Fruit fly (Drosophila melanogaster) whole organism, embryonic: ENCODE data around the gene mRpS35.

Source experiments
- B-H1 ChIP-seq: fragments of 200-800 bp; sonication (Bioruptor generic); IDR thresholded peaks from 3 replicates; pipeline ENCODE4 v1.3.6; 2022; ENCODE audit warnings: missing biosample characterization, missing genetic modification characterization
- CG10147 ChIP-seq: fragments of 200-800 bp; sonication (Bioruptor generic); optimal IDR thresholded peaks from 2 replicates; lab custom pipeline; 2019; ENCODE audit warnings: missing biosample characterization, mild to moderate bottlenecking, missing genetic modification characterization, moderate library complexity
- CG11398 ChIP-seq: fragments of 200-800 bp; sonication (Bioruptor generic); optimal IDR thresholded peaks from 2 replicates; lab custom pipeline; 2016; ENCODE audit warnings: missing biosample characterization, missing genetic modification characterization
- CG12155 ChIP-seq: fragments of 200-800 bp; sonication (Bioruptor generic); optimal IDR thresholded peaks from 3 replicates; lab custom pipeline; 2016; ENCODE audit warnings: missing biosample characterization, missing genetic modification characterization
- CG15011 ChIP-seq: fragments of 200-800 bp; sonication (Bioruptor generic); optimal IDR thresholded peaks from 3 replicates; lab custom pipeline; 2018; ENCODE audit warnings: missing biosample characterization, mild to moderate bottlenecking, missing genetic modification characterization
- CG1792 ChIP-seq: fragments of 200-800 bp; sonication (Bioruptor generic); optimal IDR thresholded peaks from 2 replicates; lab custom pipeline; 2016; ENCODE audit warnings: missing biosample characterization, missing genetic modification characterization
- CG2116 ChIP-seq: fragments of 200-800 bp; sonication (Bioruptor generic); optimal IDR thresholded peaks from 3 replicates; lab custom pipeline; 2018; ENCODE audit warnings: missing biosample characterization, mild to moderate bottlenecking, missing genetic modification characterization
- CG2202 ChIP-seq: fragments of 200-800 bp; sonication (Bioruptor generic); optimal IDR thresholded peaks from 2 replicates; lab custom pipeline; 2018; ENCODE audit warnings: missing biosample characterization, mild to moderate bottlenecking, missing genetic modification characterization
- CG30403 ChIP-seq: fragments of 200-800 bp; sonication (Bioruptor generic); optimal IDR thresholded peaks from 3 replicates; lab custom pipeline; 2016; ENCODE audit warnings: missing biosample characterization, missing genetic modification characterization
- CG3065 ChIP-seq: fragments of 200-800 bp; sonication (Bioruptor generic); optimal IDR thresholded peaks from 2 replicates; lab custom pipeline; 2016; ENCODE audit warnings: missing biosample characterization, missing genetic modification characterization
- CG32767 ChIP-seq: fragments of 200-800 bp; sonication (Bioruptor generic); IDR thresholded peaks from 2 replicates; pipeline ENCODE4 v1.3.6; 2022; ENCODE audit warnings: missing biosample characterization, missing genetic modification characterization
- CG3726 ChIP-seq: fragments of 200-800 bp; sonication (Bioruptor generic); IDR thresholded peaks from 3 replicates; pipeline ENCODE4, ENCODE4 v1.3.6; 2022; ENCODE audit warnings: missing biosample characterization, missing genetic modification characterization
- CG4730 ChIP-seq: fragments of 200-800 bp; sonication (Bioruptor generic); IDR thresholded peaks from 2 replicates; pipeline ENCODE4 v1.3.6; 2022; ENCODE audit warnings: missing biosample characterization, missing genetic modification characterization
- CG5953 ChIP-seq: fragments of 200-800 bp; sonication (Bioruptor generic); IDR thresholded peaks from 2 replicates; pipeline ENCODE4 v1.3.6; 2022; ENCODE audit warnings: missing biosample characterization, missing genetic modification characterization
- CG7745 ChIP-seq: fragments of 200-800 bp; sonication (Bioruptor generic); optimal IDR thresholded peaks from 2 replicates; lab custom pipeline; 2018; ENCODE audit warnings: missing biosample characterization, mild to moderate bottlenecking, missing genetic modification characterization, moderate library complexity
- CG7786 ChIP-seq: fragments of 200-800 bp; sonication (Bioruptor generic); optimal IDR thresholded peaks from 2 replicates; lab custom pipeline; 2016; ENCODE audit warnings: missing biosample characterization, missing genetic modification characterization
- CG7928 ChIP-seq: fragments of 200-800 bp; sonication (Bioruptor generic); optimal IDR thresholded peaks from 2 replicates; lab custom pipeline; 2017; ENCODE audit warnings: missing biosample characterization, mild to moderate bottlenecking, missing genetic modification characterization
- CG8924 ChIP-seq: fragments of 200-800 bp; optimal IDR thresholded peaks from 3 replicates; lab custom pipeline; 2019; ENCODE audit warnings: missing biosample characterization, mild to moderate bottlenecking, missing genetic modification characterization, moderate library complexity
- CG8944 ChIP-seq: fragments of 200-800 bp; sonication (Bioruptor generic); optimal IDR thresholded peaks from 3 replicates; lab custom pipeline; 2016; ENCODE audit warnings: missing biosample characterization, missing genetic modification characterization
- CHES-1-like ChIP-seq: fragments of 200-800 bp; sonication (Bioruptor generic); optimal IDR thresholded peaks from 2 replicates; lab custom pipeline; 2016; ENCODE audit warnings: missing biosample characterization, missing genetic modification characterization
- CoRest ChIP-seq: fragments of 200-800 bp; sonication (Bioruptor generic); optimal IDR thresholded peaks from 3 replicates; lab custom pipeline; 2018; ENCODE audit warnings: missing biosample characterization, mild to moderate bottlenecking, missing genetic modification characterization, moderate library complexity
- D ChIP-seq, 2 experiments: fragments of 200-800 bp in 1 of 2; fragments of >200 bp in 1 of 2; sonication (Bioruptor generic) in 1 of 2; optimal IDR thresholded peaks; 2 replicates in 1 of 2; 3 replicates in 1 of 2; lab custom pipeline; 2017; ENCODE audit warnings: mild to moderate bottlenecking in 1 of 2, missing biosample characterization in 1 of 2, missing genetic modification characterization in 1 of 2, missing genetic modification reagents in 1 of 2
- HLH54F ChIP-seq: fragments of 200-800 bp; sonication (Bioruptor generic); optimal IDR thresholded peaks from 3 replicates; lab custom pipeline; 2016; ENCODE audit warnings: missing biosample characterization, missing genetic modification characterization
- Kr ChIP-seq: fragments of 200-800 bp; sonication (Bioruptor generic); optimal IDR thresholded peaks from 2 replicates; lab custom pipeline; 2017; ENCODE audit warnings: missing biosample characterization, mild to moderate bottlenecking, missing genetic modification characterization
- Xbp1 ChIP-seq: fragments of 200-800 bp; sonication (Bioruptor generic); optimal IDR thresholded peaks from 3 replicates; lab custom pipeline; 2016; ENCODE audit warnings: missing biosample characterization, mild to moderate bottlenecking, missing genetic modification characterization
- Xrp1 ChIP-seq: fragments of 200-800 bp; sonication (Bioruptor generic); IDR thresholded peaks from 2 replicates; pipeline ENCODE4 v1.3.6; 2022; ENCODE audit warnings: missing biosample characterization, missing genetic modification characterization
- br ChIP-seq: fragments of >200 bp; optimal IDR thresholded peaks from 2 replicates; lab custom pipeline; 2017
- cas ChIP-seq: fragments of 200-800 bp; sonication (Bioruptor generic); IDR thresholded peaks from 2 replicates; pipeline ENCODE4 v1.3.6; 2022; ENCODE audit warnings: missing biosample characterization, missing genetic modification characterization
- ems ChIP-seq: fragments of 200-800 bp; sonication (Bioruptor generic); optimal IDR thresholded peaks from 3 replicates; lab custom pipeline; 2016; ENCODE audit warnings: missing biosample characterization, missing genetic modification characterization
- eyg ChIP-seq: fragments of 200-800 bp; sonication (Bioruptor generic); optimal IDR thresholded peaks from 3 replicates; lab custom pipeline; 2016; ENCODE audit warnings: missing biosample characterization, missing genetic modification characterization
- gfzf ChIP-seq: fragments of 200-800 bp; sonication (Bioruptor generic); optimal IDR thresholded peaks from 2 replicates; lab custom pipeline; 2016; ENCODE audit warnings: missing biosample characterization, mild to moderate bottlenecking, missing genetic modification characterization, moderate library complexity
- grau ChIP-seq: fragments of 200-800 bp; optimal IDR thresholded peaks from 3 replicates; lab custom pipeline; 2019; ENCODE audit warnings: missing biosample characterization, mild to moderate bottlenecking, missing genetic modification characterization, moderate library complexity
- jing ChIP-seq: fragments of 200-800 bp; sonication (Bioruptor generic); optimal IDR thresholded peaks from 2 replicates; lab custom pipeline; 2018; ENCODE audit warnings: missing biosample characterization, mild to moderate bottlenecking, missing genetic modification characterization
- lov ChIP-seq, 2 experiments: fragments of 200-800 bp in 1 of 2; fragments of >200 bp in 1 of 2; sonication (Bioruptor generic) in 1 of 2; IDR thresholded peaks in 1 of 2; optimal IDR thresholded peaks in 1 of 2; 2 replicates in 1 of 2; 3 replicates in 1 of 2; pipeline versions ENCODE4 v1.3.6 to Lab custom; 2017 to 2022; ENCODE audit warnings: missing biosample characterization in 1 of 2, missing genetic modification characterization in 1 of 2
- p53 ChIP-seq: fragments of 200-800 bp; sonication (Bioruptor generic); optimal IDR thresholded peaks from 2 replicates; lab custom pipeline; 2016; ENCODE audit warnings: missing biosample characterization, missing genetic modification characterization
- pb ChIP-seq: fragments of 200-800 bp; sonication (Bioruptor generic); optimal IDR thresholded peaks from 3 replicates; lab custom pipeline; 2016; ENCODE audit warnings: missing biosample characterization, missing genetic modification characterization
- prd ChIP-seq, 3 experiments: fragments of >200 bp in 2 of 3; fragments of 200-800 bp in 1 of 3; sonication (Bioruptor generic) in 1 of 3; optimal IDR thresholded peaks in 2 of 3; IDR thresholded peaks in 1 of 3; 2 replicates in 2 of 3; 3 replicates in 1 of 3; pipeline versions ENCODE4 v1.3.6 to Lab custom; 2017 to 2022; ENCODE audit warnings: missing biosample characterization in 1 of 3, missing genetic modification characterization in 1 of 3
- run ChIP-seq: fragments of 200-800 bp; sonication (Bioruptor generic); optimal IDR thresholded peaks from 3 replicates; lab custom pipeline; 2018; ENCODE audit warnings: missing biosample characterization, mild to moderate bottlenecking, missing genetic modification characterization
- salm ChIP-seq: fragments of 200-800 bp; sonication (Bioruptor generic); optimal IDR thresholded peaks from 2 replicates; lab custom pipeline; 2018; ENCODE audit warnings: missing biosample characterization, mild to moderate bottlenecking, missing genetic modification characterization
- schlank ChIP-seq: fragments of 200-800 bp; sonication (Bioruptor generic); optimal IDR thresholded peaks from 2 replicates; lab custom pipeline; 2018; ENCODE audit warnings: missing biosample characterization, mild to moderate bottlenecking, missing genetic modification characterization
- sim ChIP-seq: fragments of 200-800 bp; sonication (Bioruptor generic); IDR thresholded peaks from 2 replicates; pipeline ENCODE4 v1.3.6; 2022; ENCODE audit warnings: missing biosample characterization, missing genetic modification characterization
- tll ChIP-seq, 2 experiments: fragments of 200-800 bp in 1 of 2; fragments of >200 bp in 1 of 2; sonication (Bioruptor generic) in 1 of 2; optimal IDR thresholded peaks; 2 replicates each; lab custom pipeline; 2017 to 2019; ENCODE audit warnings: missing biosample characterization in 2 of 2, missing genetic modification characterization in 2 of 2, mild to moderate bottlenecking in 1 of 2, moderate library complexity in 1 of 2
- zen ChIP-seq: fragments of 200-800 bp; sonication (Bioruptor generic); optimal IDR thresholded peaks from 3 replicates; lab custom pipeline; 2018; ENCODE audit warnings: missing biosample characterization, mild to moderate bottlenecking, missing genetic modification characterization, moderate library complexity

The mRpS35 gene

dm6 chr3L:2773968-2774461 is 6.7 kb upstream of the mRpS35 start, which contains the start of the genes CG12093 and Atg2 (continued):
- TF ChIP-seq CG1792 (GFP tag; lab: Kevin White, UChicago) (no peak), cas (GFP tag; lab: Robert Waterston, UW) (peak; percentile 89), salm (peak; percentile 88), zen (tag; lab: Kevin White, UChicago) (peak; percentile 87), gfzf (GFP tag; lab: Kevin White, UChicago) (peak; percentile 81), CG2116 (GFP tag; lab: Kevin White, UChicago) (peak; percentile 81), CG15011 (GFP tag; lab: Kevin White, UChicago) (no peak), CG32767 (peak; percentile 92), Kr (GFP tag; lab: Kevin White, UChicago) (no peak), grau (tag; lab: Kevin White, UChicago) (peak; percentile 94), sim (GFP tag; lab: Robert Waterston, UW) (peak; percentile 80), CG8944 (GFP tag; lab: Kevin White, UChicago) (peak; percentile 60), CG3065 (GFP tag; lab: Kevin White, UChicago) (peak; percentile 81), CG30403 (GFP tag; lab: Kevin White, UChicago) (peak; percentile 97), schlank (tag; lab: Kevin White, UChicago) (peak; percentile 82), ems (GFP tag; lab: Kevin White, UChicago) (peak; percentile 83), CG7928 (GFP tag; lab: Kevin White, UChicago) (peak; percentile 62), p53 (GFP tag; lab: Kevin White, UChicago) (peak; percentile 23), CG2202 (tag; lab: Kevin White, UChicago) (peak; percentile 73), CG5953 (GFP tag; lab: Robert Waterston, UW) (peak; percentile 81), run (tag; lab: Kevin White, UChicago) (peak; percentile 84), CoRest (peak; percentile 97), jing (GFP tag; lab: Kevin White, UChicago) (peak; percentile 77), prd (optimal IDR thresholded peaks at IDR 0.05; lab: Kevin White, UChicago) (no peak), prd (GFP tag; IDR thresholded peaks at IDR 0.05; lab: Robert Waterston, UW) (peak; percentile 95), CG7745 (tag; lab: Kevin White, UChicago) (peak; percentile 16), CG3726 (GFP tag; lab: Robert Waterston, UW) (peak; percentile 84; the same call in 2 of the 3 replicates), HLH54F (GFP tag; lab: Kevin White, UChicago) (peak; percentile 89), CG11398 (GFP tag; lab: Kevin White, UChicago) (peak; percentile 17), br (lab: Kevin White, UChicago) (no peak), CHES-1-like (GFP tag; lab: Kevin White, UChicago) (peak; percentile 69), pb (peak; percentile 44), CG12155 (peak; percentile 92), Xbp1 (GFP tag; lab: Kevin White, UChicago) (peak; percentile 97), D (optimal IDR thresholded peaks at IDR 0.05; lab: Kevin White, UChicago) (no peak), D (GFP tag; optimal IDR thresholded peaks at IDR 0.05; lab: Kevin White, UChicago) (peak; percentile 82), CG10147 (GFP tag; lab: Kevin White, UChicago) (peak; percentile 83), lov (optimal IDR thresholded peaks at IDR 0.05; lab: Kevin White, UChicago) (no peak), lov (GFP tag; IDR thresholded peaks at IDR 0.05; lab: Robert Waterston, UW) (peak; percentile 83; the same call in 1 of the 3 replicates), Xrp1 (peak; percentile 92), CG7786 (GFP tag; lab: Kevin White, UChicago) (peak; percentile 63), tll (GFP tag; optimal IDR thresholded peaks at IDR 0.05; lab: Kevin White, UChicago) (peak; percentile 24 to 85), CG4730 (GFP tag; lab: Robert Waterston, UW) (peak; percentile 92), eyg (GFP tag; lab: Kevin White, UChicago) (peak; percentile 8), CG8924 (tag; lab: Kevin White, UChicago) (peak; percentile 95), B-H1 (GFP tag; lab: Robert Waterston, UW) (peak; percentile 87)
- TF ChIP-seq, all 482 proteins: peak for 406
